Worm (Caenorhabditis elegans) whole organism, L2 larva: Measurements from ENCODE around the gene fipr-15.

Experiments used
- R02D3.7 ChIP-seq: fragments of 150-350 bp; optimal IDR thresholded peaks from 2 replicates; lab custom pipeline; 2014; ENCODE audit warnings: missing biosample characterization, missing genetic modification characterization
- aly-2 ChIP-seq: fragments of 150-350 bp; optimal IDR thresholded peaks from 2 replicates; lab custom pipeline; 2014; ENCODE audit warnings: missing biosample characterization, missing genetic modification characterization
- blmp-1 ChIP-seq: sonication (generic microtip); optimal IDR thresholded peaks from 2 replicates; lab custom pipeline; 2017; ENCODE audit warnings: missing genetic modification characterization, mild to moderate bottlenecking, missing compliant biosample characterization, antibody characterized with exemption, moderate library complexity; ENCODE audit not compliant: insufficient read depth
- ceh-16 ChIP-seq: fragments of 150-350 bp; optimal IDR thresholded peaks from 2 replicates; lab custom pipeline; 2014; ENCODE audit warnings: missing biosample characterization, missing genetic modification characterization
- crh-2 ChIP-seq: sonication (generic microtip); optimal IDR thresholded peaks from 2 replicates; lab custom pipeline; 2017; ENCODE audit warnings: missing biosample characterization, missing genetic modification characterization
- lin-39 ChIP-seq: fragments of 150-350 bp; optimal IDR thresholded peaks from 2 replicates; lab custom pipeline; 2014; ENCODE audit warnings: missing biosample characterization, missing genetic modification reagents, missing genetic modification characterization
- lsy-2 ChIP-seq, 2 experiments: fragments of 150-350 bp in 1 of 2; sonication (generic microtip) in 1 of 2; optimal IDR thresholded peaks; 2 replicates each; lab custom pipeline; 2014 to 2017; ENCODE audit warnings: missing biosample characterization in 2 of 2, missing genetic modification characterization in 2 of 2
- nhr-25 ChIP-seq: fragments of 150-350 bp; sonication (generic microtip); optimal IDR thresholded peaks from 3 replicates; lab custom pipeline; 2014; ENCODE audit warnings: missing biosample characterization, missing genetic modification characterization
- nhr-6 ChIP-seq: fragments of 150-350 bp; optimal IDR thresholded peaks from 2 replicates; lab custom pipeline; 2014; ENCODE audit warnings: missing biosample characterization, missing genetic modification characterization
- unc-55 ChIP-seq: fragments of 150-350 bp; sonication (generic microtip); optimal IDR thresholded peaks from 3 replicates; lab custom pipeline; 2014; ENCODE audit warnings: missing biosample characterization, missing genetic modification reagents, missing genetic modification characterization

DNA sequence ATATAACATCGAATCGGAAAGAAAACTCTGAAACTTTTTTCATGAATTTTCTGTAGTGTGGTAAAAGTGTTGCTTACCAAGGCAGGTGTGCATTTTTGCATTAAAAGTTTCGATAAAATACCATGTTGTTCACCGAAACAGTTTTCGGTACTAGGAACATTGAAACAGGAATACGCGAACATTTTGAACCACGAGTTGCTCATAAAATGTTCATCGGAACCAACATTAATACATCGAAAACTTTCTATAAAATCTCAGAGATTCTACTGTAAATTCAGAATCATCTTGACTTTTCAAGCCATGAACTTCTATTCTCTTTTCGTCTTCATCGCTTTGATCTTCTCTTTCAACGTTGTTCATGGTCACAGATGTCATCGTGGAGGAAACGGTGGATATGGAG is at the start of gene fipr-15:
- no peak for TF ChIP-seq nhr-25 (tag; lab: Kevin White, UChicago)
- no peak for TF ChIP-seq nhr-6 (tag; lab: Kevin White, UChicago)
- TF ChIP-seq lin-39 (tag; lab: Kevin White, UChicago), result no peak
- no peak for TF ChIP-seq aly-2 (tag; lab: Kevin White, UChicago)
- no peak for TF ChIP-seq R02D3.7 (tag; lab: Kevin White, UChicago)
- TF ChIP-seq unc-55, result no peak
- no peak for TF ChIP-seq crh-2
- no peak for TF ChIP-seq ceh-16 (tag; lab: Kevin White, UChicago)
- no peak for TF ChIP-seq lsy-2 (tag; optimal IDR thresholded peaks at IDR 0.05; lab: Kevin White, UChicago)
- no peak for TF ChIP-seq blmp-1 (tag; lab: Kevin White, UChicago)
